Worm (Caenorhabditis elegans): ENCODE results near the gene sre-6.
A peak's percentile ranks its signal among the peaks of the same experiment; 100 is the strongest.

- TF ChIP-seq nhr-12 (tag; optimal IDR thresholded peaks at IDR 0.05) (no peak), ceh-88 (GFP tag; IDR thresholded peaks at IDR 0.05) (peak; percentile 92), blmp-1 (tag; optimal IDR thresholded peaks at IDR 0.05) (peak; percentile 86), ama-1 (optimal IDR thresholded peaks at IDR 0.05) (peak; percentile 55), jun-1 (tag; optimal IDR thresholded peaks at IDR 0.05) (peak; percentile 85), lir-3 (tag; optimal IDR thresholded peaks at IDR 0.05; ENCODE audit: poor library complexity) (peak; percentile 58), unc-86 (tag; optimal IDR thresholded peaks at IDR 0.05) (peak; percentile 91), lin-39 (tag; optimal IDR thresholded peaks at IDR 0.05) (peak; percentile 84), ztf-11 (tag; optimal IDR thresholded peaks at IDR 0.05) (peak in 1 of 2 experiments; percentile 83), egl-27 (tag; optimal IDR thresholded peaks at IDR 0.05) (peak; percentile 60 to 78), elt-3 (tag; optimal IDR thresholded peaks at IDR 0.05) (peak in 1 of 6 experiments; percentile 80), zip-4 (GFP tag; optimal IDR thresholded peaks at IDR 0.05) (peak; percentile 89)
Observed at ce11 chrV:10715158-10716152, 47.1 kb downstream of the sre-6 start.
